Worm (Caenorhabditis elegans): Measurements from ENCODE around the gene kvs-3.

- TF ChIP-seq tab-1 (GFP tag; IDR thresholded peaks at IDR 0.05) = no peak
- no peak for TF ChIP-seq ztf-29 (GFP tag; IDR thresholded peaks at IDR 0.05)
- TF ChIP-seq klf-2 (GFP tag; conservative IDR thresholded peaks at IDR 0.05) = no peak
- no peak for TF ChIP-seq med-1 (GFP tag; optimal IDR thresholded peaks at IDR 0.05; ENCODE audit: insufficient read depth)
- no peak for TF ChIP-seq cog-1 (tag; optimal IDR thresholded peaks at IDR 0.05)
- TF ChIP-seq T22C8.4 (GFP tag; IDR thresholded peaks at IDR 0.05) = no peak
- TF ChIP-seq ref-1 (GFP tag; conservative IDR thresholded peaks at IDR 0.05) = no peak
- TF ChIP-seq flt-1 (GFP tag; IDR thresholded peaks at IDR 0.05) = no peak
Measured at ce11 chrV:9336462-9336861, 18.4 kb downstream of the kvs-3 start, which contains the start of gene coq-6.

Measured in whole organism, midembryonic.